Fruit fly (Drosophila melanogaster) whole organism, embryonic: ENCODE results near the gene PIG-C.
A peak's percentile ranks its signal among the peaks of the same experiment; 100 is the strongest.

ENCODE experiments used
- ATbp ChIP-seq: fragments of 200-800 bp; sonication (Bioruptor generic); optimal IDR thresholded peaks from 2 replicates; lab custom pipeline; 2017; ENCODE audit warnings: missing biosample characterization, mild to moderate bottlenecking, missing genetic modification characterization, missing genetic modification reagents
- Adf1 ChIP-seq: fragments of 200-800 bp; sonication (Bioruptor generic); IDR thresholded peaks from 2 replicates; pipeline ENCODE4 v1.3.6; 2022; ENCODE audit warnings: missing biosample characterization, missing genetic modification characterization
- CG10366 ChIP-seq: fragments of 200-800 bp; sonication (Bioruptor generic); IDR thresholded peaks from 2 replicates; pipeline ENCODE4 v1.3.6; 2022; ENCODE audit warnings: missing biosample characterization, missing genetic modification characterization
- CG11085 ChIP-seq: fragments of 200-800 bp; sonication (Bioruptor generic); IDR thresholded peaks from 2 replicates; pipeline ENCODE4 v1.3.6; 2022; ENCODE audit warnings: missing biosample characterization, missing genetic modification characterization
- CG11560 ChIP-seq: fragments of 200-800 bp; sonication (Bioruptor generic); IDR thresholded peaks from 3 replicates; pipeline ENCODE4 v1.3.6; 2022; ENCODE audit warnings: missing biosample characterization, missing genetic modification characterization
- CG13775 ChIP-seq: fragments of 200-800 bp; sonication (Bioruptor generic); optimal IDR thresholded peaks from 3 replicates; lab custom pipeline; 2017; ENCODE audit warnings: missing biosample characterization, mild to moderate bottlenecking, missing genetic modification characterization
- CG13894 ChIP-seq: fragments of 200-800 bp; sonication (Bioruptor generic); optimal IDR thresholded peaks from 3 replicates; lab custom pipeline; 2018; ENCODE audit warnings: missing biosample characterization, mild to moderate bottlenecking, missing genetic modification characterization, moderate library complexity
- CG14050 ChIP-seq: fragments of 200-800 bp; sonication (Bioruptor generic); IDR thresholded peaks from 3 replicates; pipeline ENCODE4 v1.3.6; 2022; ENCODE audit warnings: missing biosample characterization, missing genetic modification characterization
- CG15011 ChIP-seq: fragments of 200-800 bp; sonication (Bioruptor generic); optimal IDR thresholded peaks from 3 replicates; lab custom pipeline; 2018; ENCODE audit warnings: missing biosample characterization, mild to moderate bottlenecking, missing genetic modification characterization
- CG1602 ChIP-seq: fragments of 200-800 bp; sonication (Bioruptor generic); optimal IDR thresholded peaks from 3 replicates; lab custom pipeline; 2016; ENCODE audit warnings: missing biosample characterization, missing genetic modification characterization
- CG16813 ChIP-seq: fragments of 200-800 bp; sonication (Bioruptor generic); IDR thresholded peaks from 3 replicates; pipeline ENCODE4 v1.3.6; 2022; ENCODE audit warnings: missing biosample characterization, missing genetic modification characterization; ENCODE audit not compliant: partially characterized antibody
- CG16815 ChIP-seq: fragments of 200-800 bp; sonication (Bioruptor generic); optimal IDR thresholded peaks from 3 replicates; lab custom pipeline; 2017; ENCODE audit warnings: missing biosample characterization, mild to moderate bottlenecking, missing genetic modification characterization
- CG18764 ChIP-seq: fragments of 200-800 bp; sonication (Bioruptor generic); optimal IDR thresholded peaks from 3 replicates; lab custom pipeline; 2016; ENCODE audit warnings: missing biosample characterization, missing genetic modification characterization
- CG2129 ChIP-seq: fragments of 200-800 bp; sonication (Bioruptor generic); IDR thresholded peaks from 2 replicates; pipeline ENCODE4 v1.3.6; 2022; ENCODE audit warnings: missing biosample characterization, missing genetic modification characterization; ENCODE audit not compliant: partially characterized antibody
- CG31441 ChIP-seq: fragments of 200-800 bp; sonication (Bioruptor generic); IDR thresholded peaks from 2 replicates; pipeline ENCODE4 v1.3.6; 2022; ENCODE audit warnings: missing biosample characterization, missing genetic modification characterization
- CG33213 ChIP-seq: fragments of 200-800 bp; sonication (Bioruptor generic); optimal IDR thresholded peaks from 3 replicates; lab custom pipeline; 2016; ENCODE audit warnings: missing biosample characterization, missing genetic modification characterization
- CG33557 ChIP-seq: fragments of 200-800 bp; sonication (Bioruptor generic); optimal IDR thresholded peaks from 2 replicates; lab custom pipeline; 2019; ENCODE audit warnings: missing biosample characterization, mild to moderate bottlenecking, missing genetic modification characterization, moderate library complexity
- CG4328 ChIP-seq: fragments of 200-800 bp; sonication (Bioruptor generic); optimal IDR thresholded peaks from 3 replicates; lab custom pipeline; 2017; ENCODE audit warnings: missing biosample characterization, missing genetic modification reagents, missing genetic modification characterization
- CG4360 ChIP-seq: fragments of 200-800 bp; sonication (Bioruptor generic); IDR thresholded peaks from 2 replicates; pipeline ENCODE4 v1.3.6; 2022; ENCODE audit warnings: missing biosample characterization, missing genetic modification characterization
- CG4404 ChIP-seq: fragments of 200-800 bp; sonication (Bioruptor generic); IDR thresholded peaks from 2 replicates; pipeline ENCODE4 v1.3.6; 2022; ENCODE audit warnings: missing biosample characterization, missing genetic modification characterization
- CG4424 ChIP-seq: fragments of 200-800 bp; sonication (Bioruptor generic); optimal IDR thresholded peaks from 3 replicates; lab custom pipeline; 2016; ENCODE audit warnings: missing biosample characterization, missing genetic modification characterization
- CG4707 ChIP-seq: fragments of 200-800 bp; sonication (Bioruptor generic); optimal IDR thresholded peaks from 2 replicates; lab custom pipeline; 2018; ENCODE audit warnings: missing biosample characterization, mild to moderate bottlenecking, missing genetic modification characterization, moderate library complexity
- CG5245 ChIP-seq: fragments of 200-800 bp; sonication (Bioruptor generic); optimal IDR thresholded peaks from 3 replicates; lab custom pipeline; 2016; ENCODE audit warnings: missing biosample characterization, missing genetic modification characterization
- CG7839 ChIP-seq: fragments of 200-800 bp; sonication (Bioruptor generic); optimal IDR thresholded peaks from 3 replicates; lab custom pipeline; 2018; ENCODE audit warnings: missing biosample characterization, mild to moderate bottlenecking, missing genetic modification characterization, moderate library complexity
- CG8281 ChIP-seq: fragments of 200-800 bp; sonication (Bioruptor generic); optimal IDR thresholded peaks from 2 replicates; lab custom pipeline; 2018; ENCODE audit warnings: missing biosample characterization, mild to moderate bottlenecking, missing genetic modification characterization, moderate library complexity
- CG9797 ChIP-seq: fragments of 200-800 bp; sonication (Bioruptor generic); optimal IDR thresholded peaks from 3 replicates; lab custom pipeline; 2018; ENCODE audit warnings: missing biosample characterization, mild to moderate bottlenecking, missing genetic modification characterization
- D19A ChIP-seq: fragments of 200-800 bp; optimal IDR thresholded peaks from 3 replicates; lab custom pipeline; 2019; ENCODE audit warnings: missing biosample characterization, mild to moderate bottlenecking, missing genetic modification characterization, moderate library complexity
- Doc3 ChIP-seq: fragments of 200-800 bp; sonication (Bioruptor generic); IDR thresholded peaks from 3 replicates; pipeline ENCODE4 v1.3.6; 2022; ENCODE audit warnings: missing biosample characterization, missing genetic modification characterization; ENCODE audit not compliant: partially characterized antibody
- E2f1 ChIP-seq: fragments of 200-800 bp; sonication (Bioruptor generic); IDR thresholded peaks from 2 replicates; pipeline ENCODE4 v1.3.6; 2022; ENCODE audit warnings: missing biosample characterization, missing genetic modification characterization
- Eip74EF ChIP-seq, 2 experiments: fragments of 200-800 bp in 1 of 2; fragments of >200 bp in 1 of 2; sonication (Bioruptor generic) in 1 of 2; optimal IDR thresholded peaks; 2 replicates each; lab custom pipeline; 2017 to 2019; ENCODE audit warnings: missing biosample characterization in 2 of 2, missing genetic modification characterization in 2 of 2, mild to moderate bottlenecking in 1 of 2, moderate library complexity in 1 of 2
- Fer2 ChIP-seq: fragments of 200-800 bp; sonication (Bioruptor generic); optimal IDR thresholded peaks from 2 replicates; lab custom pipeline; 2018; ENCODE audit warnings: missing biosample characterization, mild to moderate bottlenecking, missing genetic modification characterization, moderate library complexity
- Lpt ChIP-seq: fragments of >200 bp; optimal IDR thresholded peaks from 2 replicates; lab custom pipeline; 2018; ENCODE audit warnings: missing biosample characterization, missing genetic modification characterization
- Meics ChIP-seq: fragments of 200-800 bp; sonication (Bioruptor generic); optimal IDR thresholded peaks from 2 replicates; lab custom pipeline; 2017; ENCODE audit warnings: missing biosample characterization, mild to moderate bottlenecking, missing genetic modification characterization
- PHDP ChIP-seq: fragments of 200-800 bp; sonication (Bioruptor generic); optimal IDR thresholded peaks from 3 replicates; lab custom pipeline; 2018; ENCODE audit warnings: missing biosample characterization, mild to moderate bottlenecking, missing genetic modification characterization, moderate library complexity
- da ChIP-seq: fragments of 200-800 bp; sonication (Bioruptor generic); optimal IDR thresholded peaks from 2 replicates; lab custom pipeline; 2016; ENCODE audit warnings: missing biosample characterization, missing genetic modification characterization
- dm ChIP-seq: fragments of 200-800 bp; sonication (Bioruptor generic); optimal IDR thresholded peaks from 3 replicates; lab custom pipeline; 2016; ENCODE audit warnings: missing biosample characterization, missing genetic modification characterization
- fd96Cb ChIP-seq: fragments of 200-800 bp; sonication (Bioruptor generic); optimal IDR thresholded peaks from 2 replicates; lab custom pipeline; 2018; ENCODE audit warnings: missing biosample characterization, mild to moderate bottlenecking, missing genetic modification characterization, moderate library complexity
- gsb-n ChIP-seq: fragments of 200-800 bp; sonication (Bioruptor generic); optimal IDR thresholded peaks from 3 replicates; lab custom pipeline; 2018; ENCODE audit warnings: missing biosample characterization, mild to moderate bottlenecking, missing genetic modification characterization
- lilli ChIP-seq: fragments of 200-800 bp; sonication (Bioruptor generic); optimal IDR thresholded peaks from 3 replicates; lab custom pipeline; 2016; ENCODE audit warnings: missing biosample characterization, missing genetic modification characterization
- mirr ChIP-seq: fragments of 200-800 bp; sonication (Bioruptor generic); optimal IDR thresholded peaks from 3 replicates; lab custom pipeline; 2018; ENCODE audit warnings: missing biosample characterization, mild to moderate bottlenecking, missing genetic modification characterization
- odd ChIP-seq: fragments of 200-800 bp; sonication (Bioruptor generic); optimal IDR thresholded peaks from 2 replicates; lab custom pipeline; 2017; ENCODE audit warnings: missing biosample characterization, mild to moderate bottlenecking, missing genetic modification characterization
- onecut ChIP-seq: fragments of 200-800 bp; sonication (Bioruptor generic); IDR thresholded peaks from 2 replicates; pipeline ENCODE4 v1.3.6; 2022; ENCODE audit warnings: missing biosample characterization, missing genetic modification characterization
- pum ChIP-seq: fragments of 200-800 bp; sonication (Bioruptor generic); optimal IDR thresholded peaks from 2 replicates; lab custom pipeline; 2016; ENCODE audit warnings: missing biosample characterization, missing genetic modification characterization
- pzg ChIP-seq: fragments of 200-800 bp; sonication (Bioruptor generic); optimal IDR thresholded peaks from 3 replicates; lab custom pipeline; 2018; ENCODE audit warnings: missing biosample characterization, mild to moderate bottlenecking, missing genetic modification characterization, moderate library complexity
- salm ChIP-seq: fragments of 200-800 bp; sonication (Bioruptor generic); optimal IDR thresholded peaks from 2 replicates; lab custom pipeline; 2018; ENCODE audit warnings: missing biosample characterization, mild to moderate bottlenecking, missing genetic modification characterization
- scrt ChIP-seq: fragments of 200-800 bp; sonication (Bioruptor generic); optimal IDR thresholded peaks from 2 replicates; lab custom pipeline; 2018; ENCODE audit warnings: missing biosample characterization, mild to moderate bottlenecking, missing genetic modification characterization, moderate library complexity
- sima ChIP-seq: fragments of 200-800 bp; sonication (Bioruptor generic); optimal IDR thresholded peaks from 2 replicates; lab custom pipeline; 2016; ENCODE audit warnings: missing biosample characterization, missing genetic modification characterization
- sisA ChIP-seq: fragments of 200-800 bp; sonication (Bioruptor generic); IDR thresholded peaks from 2 replicates; pipeline ENCODE4 v1.3.6; 2022; ENCODE audit warnings: missing biosample characterization, missing genetic modification characterization
- so ChIP-seq: fragments of 200-800 bp; sonication (Bioruptor generic); IDR thresholded peaks from 3 replicates; pipeline ENCODE4 v1.3.6; 2022; ENCODE audit warnings: missing biosample characterization, missing genetic modification characterization
- wor ChIP-seq: fragments of 200-800 bp; sonication (Bioruptor generic); IDR thresholded peaks from 2 replicates; pipeline ENCODE4 v1.3.6; 2022; ENCODE audit warnings: missing biosample characterization, missing genetic modification characterization
- zen2 ChIP-seq: fragments of 200-800 bp; sonication (Bioruptor generic); IDR thresholded peaks from 3 replicates; pipeline ENCODE4 v1.3.6; 2022; ENCODE audit warnings: missing biosample characterization, missing genetic modification characterization; ENCODE audit not compliant: partially characterized antibody

Gene PIG-C

DNA sequence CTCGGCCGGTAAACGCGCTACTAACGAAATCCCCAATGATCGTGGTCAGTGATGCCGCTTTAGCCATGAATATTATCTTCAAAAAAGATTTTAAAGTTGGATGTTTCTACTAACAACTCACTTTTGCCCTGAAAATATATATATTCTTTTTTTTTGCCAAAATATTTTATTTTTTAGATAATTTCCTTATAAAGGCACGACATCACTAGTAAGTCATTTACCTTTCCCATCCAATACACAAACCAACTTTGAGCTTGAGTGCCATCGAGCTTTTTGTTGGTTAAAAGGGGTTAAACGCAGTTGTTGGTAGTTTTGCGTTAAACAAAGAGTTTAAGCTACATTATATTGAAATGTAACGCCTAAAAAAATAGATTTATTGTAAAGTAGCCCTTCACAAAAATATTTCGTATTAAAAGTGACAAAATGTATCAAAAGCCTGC lies 15.9 kb downstream of the PIG-C start, which contains the start of gene CG14968 (continued):
- TF ChIP-seq Fer2 (tag; lab: Kevin White, UChicago) (peak; percentile 89), Doc3 (GFP tag; lab: Robert Waterston, UW) (no peak), CG13775 (GFP tag; lab: Kevin White, UChicago) (peak; percentile 88), onecut (peak; percentile 86), ATbp (GFP tag; lab: Kevin White, UChicago) (peak; percentile 89), CG5245 (GFP tag; lab: Kevin White, UChicago) (peak; percentile 80), zen2 (no peak), CG11085 (peak; percentile 90), CG4424 (GFP tag; lab: Kevin White, UChicago) (peak; percentile 93), fd96Cb (peak; percentile 94), CG4328 (GFP tag; lab: Kevin White, UChicago) (peak; percentile 57), CG9797 (GFP tag; lab: Kevin White, UChicago) (no peak), CG33213 (GFP tag; lab: Kevin White, UChicago) (peak; percentile 69), lilli (GFP tag; lab: Kevin White, UChicago) (peak; percentile 91), sima (GFP tag; lab: Kevin White, UChicago) (peak; percentile 69), PHDP (tag; lab: Kevin White, UChicago) (peak; percentile 97), da (no peak), sisA (peak; percentile 91), Meics (GFP tag; lab: Kevin White, UChicago) (peak; percentile 96), CG4404 (GFP tag; lab: Robert Waterston, UW) (peak; percentile 80), scrt (GFP tag; lab: Kevin White, UChicago) (peak; percentile 90), dm (GFP tag; lab: Kevin White, UChicago) (no peak), D19A (tag; lab: Kevin White, UChicago) (peak; percentile 84), CG7839 (peak; percentile 95), CG33557 (GFP tag; lab: Kevin White, UChicago) (peak; percentile 69), CG15011 (peak; percentile 88), E2f1 (GFP tag; lab: Robert Waterston, UW) (peak; percentile 95), CG11560 (tag; lab: Robert Waterston, UW) (peak; percentile 76), mirr (GFP tag; lab: Kevin White, UChicago) (peak; percentile 9), CG4360 (peak; percentile 67), CG16815 (GFP tag; lab: Kevin White, UChicago) (peak; percentile 75), CG1602 (peak; percentile 91), pum (GFP tag; lab: Kevin White, UChicago) (peak; percentile 64), Eip74EF (GFP tag; optimal IDR thresholded peaks at IDR 0.05; lab: Kevin White, UChicago) (peak in 1 of 2 experiments; percentile 85), salm (peak; percentile 86), so (peak; percentile 97), CG13894 (tag; lab: Kevin White, UChicago) (peak; percentile 94), CG4707 (peak; percentile 74), CG2129 (GFP tag; lab: Robert Waterston, UW) (no peak), CG31441 (peak; percentile 93), odd (GFP tag; lab: Kevin White, UChicago) (peak; percentile 88), CG14050 (peak; percentile 97), CG18764 (GFP tag; lab: Kevin White, UChicago) (peak; percentile 87), pzg (GFP tag; lab: Kevin White, UChicago) (no peak), Lpt (GFP tag; lab: Kevin White, UChicago) (no peak), CG8281 (peak; percentile 75), wor (GFP tag; lab: Robert Waterston, UW) (peak; percentile 87), CG10366 (peak; percentile 97), CG16813 (GFP tag; lab: Robert Waterston, UW) (no peak), gsb-n (tag; lab: Kevin White, UChicago) (peak; percentile 74), Adf1 (GFP tag; lab: Robert Waterston, UW) (peak; percentile 84)
